Worm (Caenorhabditis elegans): Measurements from ENCODE around the gene rfip-1.

rfip-1 gene

DNA sequence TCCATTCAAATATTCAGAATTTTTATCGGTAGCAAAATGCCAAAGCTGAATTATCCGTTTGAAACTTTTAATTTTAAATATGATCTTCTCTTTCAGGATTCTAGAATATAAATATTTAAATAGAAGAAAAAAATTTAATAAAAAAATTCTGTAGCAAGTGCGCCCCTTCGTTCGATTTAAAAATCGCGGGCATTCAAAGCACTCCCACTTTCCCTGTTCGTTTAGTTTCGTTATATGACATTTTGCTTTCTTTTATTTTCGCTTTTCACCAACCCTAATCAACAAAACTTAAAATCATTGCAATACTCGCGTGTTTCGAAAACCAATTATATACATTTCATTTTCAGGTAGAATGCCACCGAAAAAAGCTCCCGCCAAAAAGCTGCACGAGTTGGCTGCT lies 37.3 kb downstream of the rfip-1 start, which contains the start of gene vrk-1:
Gene vrk-1 (plus strand): TSS at position 348 of the 400 bp plus-strand sequence.
- no peak for TF ChIP-seq nhr-12 (tag; optimal IDR thresholded peaks at IDR 0.05)
- no peak for TF ChIP-seq crh-2 (tag; optimal IDR thresholded peaks at IDR 0.05)
- TF ChIP-seq ceh-16 (tag; optimal IDR thresholded peaks at IDR 0.05), result no peak
- no peak for TF ChIP-seq zag-1 (tag; optimal IDR thresholded peaks at IDR 0.05)
- no peak for TF ChIP-seq mdl-1 (tag; optimal IDR thresholded peaks at IDR 0.05)
- no peak for TF ChIP-seq aly-2 (tag; optimal IDR thresholded peaks at IDR 0.05)

DNA sequence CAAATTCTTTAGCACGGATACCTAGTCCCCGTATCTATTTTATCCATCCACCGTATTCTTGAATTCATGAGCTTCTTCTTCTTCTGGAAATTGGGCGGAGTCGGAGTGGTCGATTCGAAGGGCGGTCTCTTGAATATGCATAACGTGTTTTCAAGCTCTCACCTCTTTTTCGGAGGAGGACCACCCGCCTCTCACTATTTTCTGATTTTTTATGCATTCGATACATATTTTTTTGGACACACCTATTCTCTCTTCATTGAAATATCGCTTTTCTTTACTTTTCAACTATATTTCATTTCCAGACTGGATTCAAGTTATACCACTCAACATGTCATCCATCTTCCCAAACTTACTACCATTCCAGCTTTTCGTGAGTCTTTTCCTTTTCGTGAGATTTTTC lies 44.1 kb downstream of the rfip-1 start, which contains the start of gene egl-44:
Gene egl-44 (plus strand): TSS at position 301 of the 400 bp plus-strand sequence.
- no peak for TF ChIP-seq Y55F3AM.14 (GFP tag; optimal IDR thresholded peaks at IDR 0.05)
- TF ChIP-seq mbf-1 (tag; optimal IDR thresholded peaks at IDR 0.05), result no peak
- no peak for TF ChIP-seq crh-2 (tag; optimal IDR thresholded peaks at IDR 0.05)
- no peak for TF ChIP-seq nhr-237 (tag; optimal IDR thresholded peaks at IDR 0.05)
- TF ChIP-seq snpc-4 (tag; optimal IDR thresholded peaks at IDR 0.05), result no peak
- TF ChIP-seq ztf-11 (tag; optimal IDR thresholded peaks at IDR 0.05), result no peak
- no peak for TF ChIP-seq ceh-16 (tag; optimal IDR thresholded peaks at IDR 0.05)
- no peak for TF ChIP-seq fos-1 (tag; optimal IDR thresholded peaks at IDR 0.05)
- TF ChIP-seq gmeb-1 (tag; optimal IDR thresholded peaks at IDR 0.05), result no peak
- no peak for TF ChIP-seq peb-1 (tag; optimal IDR thresholded peaks at IDR 0.05)
- no peak for TF ChIP-seq alr-1 (tag; optimal IDR thresholded peaks at IDR 0.05)
- no peak for TF ChIP-seq egl-27 (tag; optimal IDR thresholded peaks at IDR 0.05)
- no peak for TF ChIP-seq nhr-25 (tag; optimal IDR thresholded peaks at IDR 0.05)
- TF ChIP-seq mdl-1 (tag; optimal IDR thresholded peaks at IDR 0.05), result no peak
- TF ChIP-seq nhr-23 (tag; optimal IDR thresholded peaks at IDR 0.05), result no peak
- TF ChIP-seq elt-1 (tag; optimal IDR thresholded peaks at IDR 0.05), result no peak
- no peak for TF ChIP-seq ztf-4 (tag; optimal IDR thresholded peaks at IDR 0.05)

DNA sequence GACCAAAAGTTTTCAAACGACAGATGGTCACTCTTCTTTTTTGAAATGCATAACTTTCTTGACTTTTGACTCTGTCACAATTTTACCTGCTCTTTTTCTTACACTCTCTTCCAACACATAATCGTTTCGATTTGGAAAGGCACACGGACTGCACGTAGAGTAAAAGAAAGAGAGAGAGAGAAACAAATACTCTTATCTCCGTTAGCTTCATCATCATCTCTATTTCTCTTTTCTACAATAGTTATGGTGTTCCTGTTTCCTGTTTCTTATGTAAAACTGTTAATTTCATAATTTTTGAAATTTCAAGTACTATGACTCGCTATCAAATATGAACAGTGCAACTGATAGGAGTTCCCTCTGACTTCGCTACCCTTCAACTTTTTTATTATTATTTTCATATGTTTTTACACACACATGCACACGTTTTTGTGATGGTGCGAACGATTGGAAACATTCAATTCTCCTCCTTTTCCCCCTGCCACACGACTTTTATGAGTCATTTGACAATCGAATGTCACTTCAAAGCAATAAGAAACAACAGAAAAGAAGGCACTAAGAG lies 45.8 kb downstream of the rfip-1 start:
- TF ChIP-seq lin-11 (tag; optimal IDR thresholded peaks at IDR 0.05) (no peak), F13H6.1 (tag; optimal IDR thresholded peaks at IDR 0.05) (no peak), sma-9 (GFP tag; optimal IDR thresholded peaks at IDR 0.05) (peak; percentile 46), sma-9 (tag; optimal IDR thresholded peaks at IDR 0.05) (no peak), ceh-82 (tag; optimal IDR thresholded peaks at IDR 0.05) (no peak), nhr-21 (tag; optimal IDR thresholded peaks at IDR 0.05) (no peak), elt-3 (tag; optimal IDR thresholded peaks at IDR 0.05) (no peak), nhr-23 (tag; optimal IDR thresholded peaks at IDR 0.05) (no peak), unc-39 (tag; optimal IDR thresholded peaks at IDR 0.05) (no peak), unc-55 (GFP tag; optimal IDR thresholded peaks at IDR 0.05) (no peak), skn-1 (tag; optimal IDR thresholded peaks at IDR 0.05) (peak; percentile 81), lsy-2 (tag; optimal IDR thresholded peaks at IDR 0.05) (peak in 1 of 2 experiments; percentile 8), ztf-1 (GFP tag; conservative IDR thresholded peaks at IDR 0.05) (no peak), nhr-77 (tag; optimal IDR thresholded peaks at IDR 0.05) (no peak), fos-1 (tag; optimal IDR thresholded peaks at IDR 0.05) (peak; percentile 99), crh-2 (tag; optimal IDR thresholded peaks at IDR 0.05) (peak; percentile 63), lin-39 (tag; optimal IDR thresholded peaks at IDR 0.05) (no peak), sem-4 (tag; optimal IDR thresholded peaks at IDR 0.05) (no peak), ZK546.5 (tag; optimal IDR thresholded peaks at IDR 0.05) (no peak), ztf-4 (tag; optimal IDR thresholded peaks at IDR 0.05) (no peak), nhr-129 (tag; optimal IDR thresholded peaks at IDR 0.05) (peak; percentile 44), alr-1 (tag; optimal IDR thresholded peaks at IDR 0.05) (no peak)

DNA sequence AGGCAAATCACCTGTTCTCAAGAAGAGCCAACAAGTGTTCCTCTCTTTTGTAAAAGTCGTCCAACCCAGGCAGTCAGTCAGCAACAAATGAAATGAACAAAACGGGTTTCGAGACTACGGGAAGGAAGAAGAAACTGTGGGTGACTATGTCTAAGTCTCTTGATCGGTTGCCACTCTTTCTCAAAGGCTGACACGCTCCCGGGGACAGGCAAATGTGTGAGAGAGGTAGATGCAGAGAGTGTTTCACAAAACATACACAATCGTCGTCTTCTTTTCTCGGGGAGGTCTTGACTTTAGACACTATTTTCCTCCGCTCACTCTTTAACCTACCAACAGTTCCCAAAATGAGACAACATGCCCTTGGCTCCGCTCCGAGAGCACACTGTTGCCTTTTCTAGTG lies 46.8 kb downstream of the rfip-1 start:
- peak; percentile 27 for TF ChIP-seq nhr-21 (tag; optimal IDR thresholded peaks at IDR 0.05)
- TF ChIP-seq F13H6.1 (tag; optimal IDR thresholded peaks at IDR 0.05), result peak; percentile 53
- peak; percentile 51 for TF ChIP-seq crh-2 (tag; optimal IDR thresholded peaks at IDR 0.05)
- TF ChIP-seq ceh-82 (tag; optimal IDR thresholded peaks at IDR 0.05), result no peak
- no peak for TF ChIP-seq mdl-1 (tag; optimal IDR thresholded peaks at IDR 0.05)
- peak; percentile 62 for TF ChIP-seq nhr-25 (tag; optimal IDR thresholded peaks at IDR 0.05)
- peak; percentile 32 for TF ChIP-seq sma-9 (GFP tag; optimal IDR thresholded peaks at IDR 0.05)
- TF ChIP-seq sma-9 (tag; optimal IDR thresholded peaks at IDR 0.05), result no peak
- TF ChIP-seq ZK546.5 (tag; optimal IDR thresholded peaks at IDR 0.05), result no peak
- TF ChIP-seq zag-1 (tag; optimal IDR thresholded peaks at IDR 0.05), result no peak
- peak; percentile 23 for TF ChIP-seq sma-3 (GFP tag; optimal IDR thresholded peaks at IDR 0.05)
- no peak for TF ChIP-seq nhr-23 (tag; optimal IDR thresholded peaks at IDR 0.05)
- no peak for TF ChIP-seq aly-2 (tag; optimal IDR thresholded peaks at IDR 0.05)
- peak; percentile 27 for TF ChIP-seq lin-13 (GFP tag; optimal IDR thresholded peaks at IDR 0.05)
- peak; percentile 81 for TF ChIP-seq nhr-129 (tag; optimal IDR thresholded peaks at IDR 0.05)
- TF ChIP-seq blmp-1 (tag; optimal IDR thresholded peaks at IDR 0.05; ENCODE audit: insufficient read depth), result peak; percentile 28
- no peak for TF ChIP-seq nhr-237 (tag; optimal IDR thresholded peaks at IDR 0.05)
- no peak for TF ChIP-seq sem-4 (tag; optimal IDR thresholded peaks at IDR 0.05)
- TF ChIP-seq fos-1 (tag; optimal IDR thresholded peaks at IDR 0.05), result peak; percentile 68
